Worm (Caenorhabditis elegans) whole organism, L1 larva: ENCODE measurements around the gene E02H4.6.
A peak's percentile ranks its signal among the peaks of the same experiment; 100 is the strongest.

Source experiments
- C16A3.4 ChIP-seq: fragments of 150-350 bp; optimal IDR thresholded peaks from 2 replicates; lab custom pipeline; 2014; ENCODE audit warnings: missing biosample characterization, missing genetic modification characterization
- F16B12.6 ChIP-seq: fragments of 150-350 bp; optimal IDR thresholded peaks from 2 replicates; lab custom pipeline; 2014; ENCODE audit warnings: missing biosample characterization, missing genetic modification characterization
- Y116A8C.19 ChIP-seq: sonication (generic microtip); optimal IDR thresholded peaks from 2 replicates; lab custom pipeline; 2016; ENCODE audit warnings: missing compliant biosample characterization, missing genetic modification characterization, borderline replicate concordance
- aly-2 ChIP-seq: fragments of 150-350 bp; optimal IDR thresholded peaks from 2 replicates; lab custom pipeline; 2014; ENCODE audit warnings: missing biosample characterization, missing genetic modification characterization
- blmp-1 ChIP-seq: fragments of 150-350 bp; optimal IDR thresholded peaks from 2 replicates; lab custom pipeline; 2014; ENCODE audit warnings: missing biosample characterization, missing genetic modification characterization
- ceh-88 ChIP-seq: fragments of 200-800 bp; sonication (Bioruptor generic); IDR thresholded peaks from 2 replicates; pipeline ENCODE4 v1.3.6; 2022; ENCODE audit warnings: missing genetic modification characterization, missing compliant biosample characterization
- ceh-90 ChIP-seq: sonication (generic microtip); optimal IDR thresholded peaks from 2 replicates; lab custom pipeline; 2016; ENCODE audit warnings: missing genetic modification characterization, missing compliant biosample characterization
- dsc-1 ChIP-seq: sonication (generic microtip); optimal IDR thresholded peaks from 2 replicates; lab custom pipeline; 2016; ENCODE audit warnings: mild to moderate bottlenecking, missing genetic modification characterization, missing compliant biosample characterization
- egl-13 ChIP-seq: sonication (generic microtip); optimal IDR thresholded peaks from 2 replicates; lab custom pipeline; 2016; ENCODE audit warnings: missing genotype, missing genetic modification reagents, missing genetic modification characterization, missing compliant biosample characterization
- elt-2 ChIP-seq: sonication (generic microtip); optimal IDR thresholded peaks from 2 replicates; lab custom pipeline; 2016; ENCODE audit warnings: missing genetic modification characterization, mild to moderate bottlenecking, inconsistent platforms, missing compliant biosample characterization, missing genetic modification reagents
- ets-5 ChIP-seq: fragments of 200-800 bp; sonication (Bioruptor generic); IDR thresholded peaks from 2 replicates; pipeline ENCODE4 v1.3.6; 2022; ENCODE audit warnings: missing genetic modification characterization, missing compliant biosample characterization
- fkh-10 ChIP-seq: sonication (generic microtip); optimal IDR thresholded peaks from 2 replicates; lab custom pipeline; 2017; ENCODE audit warnings: missing biosample characterization, missing genetic modification reagents, missing genetic modification characterization
- fkh-4 ChIP-seq: sonication (generic microtip); optimal IDR thresholded peaks from 2 replicates; lab custom pipeline; 2016; ENCODE audit warnings: missing compliant biosample characterization, missing genetic modification characterization, borderline replicate concordance
- lir-3 ChIP-seq: sonication (generic microtip); optimal IDR thresholded peaks from 2 replicates; lab custom pipeline; 2016; ENCODE audit warnings: mild to moderate bottlenecking, missing genetic modification characterization, moderate library complexity, missing compliant biosample characterization; ENCODE audit not compliant: poor library complexity
- lsy-2 ChIP-seq, 2 experiments: fragments of 150-350 bp; optimal IDR thresholded peaks; 2 replicates each; lab custom pipeline; 2014; ENCODE audit warnings: missing biosample characterization in 2 of 2, missing genetic modification characterization in 2 of 2
- mdl-1 ChIP-seq, 2 experiments: fragments of 150-350 bp; optimal IDR thresholded peaks; 2 replicates each; lab custom pipeline; 2014 to 2017; ENCODE audit warnings: missing biosample characterization in 2 of 2, missing genetic modification characterization in 2 of 2, inconsistent platforms in 1 of 2
- mep-1 ChIP-seq: fragments of 150-350 bp; optimal IDR thresholded peaks from 2 replicates; lab custom pipeline; 2014; ENCODE audit warnings: missing biosample characterization, missing genetic modification characterization
- nhr-12 ChIP-seq: sonication (generic microtip); optimal IDR thresholded peaks from 2 replicates; lab custom pipeline; 2017; ENCODE audit warnings: missing biosample characterization, missing genetic modification characterization
- nhr-20 ChIP-seq: sonication (generic microtip); optimal IDR thresholded peaks from 2 replicates; lab custom pipeline; 2016; ENCODE audit warnings: mild to moderate bottlenecking, missing genetic modification characterization, missing compliant biosample characterization
- nhr-28 ChIP-seq: fragments of 150-350 bp; optimal IDR thresholded peaks from 2 replicates; lab custom pipeline; 2014; ENCODE audit warnings: missing biosample characterization, missing genetic modification characterization
- nhr-71 ChIP-seq: sonication (generic microtip); optimal IDR thresholded peaks from 2 replicates; lab custom pipeline; 2016; ENCODE audit warnings: mild to moderate bottlenecking, missing genetic modification characterization, moderate library complexity, missing compliant biosample characterization
- nhr-77 ChIP-seq: fragments of 150-350 bp; optimal IDR thresholded peaks from 2 replicates; lab custom pipeline; 2014; ENCODE audit warnings: missing biosample characterization, missing genetic modification characterization
- nhr-90 ChIP-seq: sonication (generic microtip); optimal IDR thresholded peaks from 2 replicates; lab custom pipeline; 2016; ENCODE audit warnings: mild to moderate bottlenecking, missing genetic modification characterization, missing compliant biosample characterization; ENCODE audit not compliant: poor library complexity
- pqm-1 ChIP-seq: sonication (generic microtip); optimal IDR thresholded peaks from 3 replicates; lab custom pipeline; 2017; ENCODE audit warnings: missing biosample characterization, missing genetic modification characterization
- rnt-1 ChIP-seq: sonication (generic microtip); optimal IDR thresholded peaks from 2 replicates; lab custom pipeline; 2016; ENCODE audit warnings: mild to moderate bottlenecking, missing genetic modification characterization, moderate library complexity, missing compliant biosample characterization
- snpc-4 ChIP-seq: fragments of 150-350 bp; optimal IDR thresholded peaks from 2 replicates; lab custom pipeline; 2014; ENCODE audit warnings: missing biosample characterization, missing genetic modification characterization
- snu-23 ChIP-seq: sonication (generic microtip); optimal IDR thresholded peaks from 2 replicates; lab custom pipeline; 2016; ENCODE audit warnings: missing genetic modification characterization, missing compliant biosample characterization
- sptf-1 ChIP-seq: fragments of 150-350 bp; optimal IDR thresholded peaks from 2 replicates; lab custom pipeline; 2014; ENCODE audit warnings: missing biosample characterization, missing genetic modification characterization
- sup-37 ChIP-seq: fragments of 200-800 bp; sonication (Bioruptor generic); optimal IDR thresholded peaks from 2 replicates; lab custom pipeline; 2018; ENCODE audit warnings: mild to moderate bottlenecking, missing genetic modification characterization, missing compliant biosample characterization
- swsn-7 ChIP-seq: sonication (generic microtip); optimal IDR thresholded peaks from 2 replicates; lab custom pipeline; 2016; ENCODE audit warnings: missing genetic modification characterization, missing compliant biosample characterization
- tbx-2 ChIP-seq: sonication (generic microtip); optimal IDR thresholded peaks from 2 replicates; lab custom pipeline; 2016; ENCODE audit warnings: missing genetic modification characterization, missing compliant biosample characterization
- xbp-1 ChIP-seq: sonication (generic microtip); optimal IDR thresholded peaks from 2 replicates; lab custom pipeline; 2016; ENCODE audit warnings: missing genetic modification characterization, missing compliant biosample characterization
- ztf-11 ChIP-seq, 2 experiments: sonication (generic microtip); optimal IDR thresholded peaks; 2 replicates each; lab custom pipeline; 2016 to 2017; ENCODE audit warnings: missing genetic modification characterization in 2 of 2, missing biosample characterization in 1 of 2, missing compliant biosample characterization in 1 of 2
- ztf-4 ChIP-seq: fragments of 150-350 bp; optimal IDR thresholded peaks from 2 replicates; lab custom pipeline; 2014; ENCODE audit warnings: missing biosample characterization, missing genetic modification characterization

The E02H4.6 gene

ce11 chrX:14236121-14236824 is 15.7 kb downstream of the E02H4.6 start:
- TF ChIP-seq elt-2 (tag; lab: Kevin White, UChicago) (no peak), lsy-2 (tag; optimal IDR thresholded peaks at IDR 0.05; lab: Kevin White, UChicago) (no peak), pqm-1 (no peak), blmp-1 (tag; lab: Kevin White, UChicago) (no peak), lir-3 (tag; lab: Kevin White, UChicago) (no peak), ceh-90 (tag; lab: Kevin White, UChicago) (no peak), sptf-1 (tag; lab: Kevin White, UChicago) (no peak), ets-5 (no peak), rnt-1 (no peak), C16A3.4 (tag; lab: Kevin White, UChicago) (no peak), snu-23 (no peak), swsn-7 (tag; lab: Kevin White, UChicago) (no peak), F16B12.6 (tag; lab: Kevin White, UChicago) (no peak)
- TF ChIP-seq, all 84 proteins: peak for 0

DNA sequence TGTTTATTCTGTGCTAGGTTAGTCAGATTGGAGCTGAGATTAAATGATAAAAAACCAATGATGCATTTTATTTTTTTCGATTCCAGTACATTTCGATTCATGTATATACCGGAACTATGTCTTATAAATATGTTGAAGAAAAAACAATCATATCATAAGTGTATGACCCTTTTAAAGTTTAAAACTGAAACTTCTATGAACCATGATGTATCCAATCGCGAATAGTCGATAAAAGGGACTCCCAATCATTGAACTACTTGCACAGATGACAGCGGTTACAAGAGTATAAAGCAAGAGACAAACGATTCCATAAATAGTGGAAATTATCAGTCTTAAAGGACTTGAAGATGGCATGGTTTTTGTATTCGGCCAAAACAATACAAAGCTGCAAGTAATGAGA is 17.0 kb downstream of the E02H4.6 start, which contains the start of gene srg-37:
Gene srg-37, minus strand, starts transcription at position 101 of the 400 bp plus-strand sequence.
- TF ChIP-seq dsc-1 (tag; lab: Kevin White, UChicago) (no peak), aly-2 (tag; lab: Kevin White, UChicago) (no peak), ztf-11 (tag; optimal IDR thresholded peaks at IDR 0.05; lab: Kevin White, UChicago) (no peak), xbp-1 (tag; lab: Kevin White, UChicago) (no peak), egl-13 (tag; lab: Kevin White, UChicago) (no peak), nhr-28 (tag; lab: Kevin White, UChicago) (no peak), ceh-90 (tag; lab: Kevin White, UChicago) (no peak), nhr-77 (no peak), Y116A8C.19 (tag; lab: Kevin White, UChicago) (no peak), mep-1 (no peak), fkh-4 (tag; lab: Kevin White, UChicago) (no peak)

DNA sequence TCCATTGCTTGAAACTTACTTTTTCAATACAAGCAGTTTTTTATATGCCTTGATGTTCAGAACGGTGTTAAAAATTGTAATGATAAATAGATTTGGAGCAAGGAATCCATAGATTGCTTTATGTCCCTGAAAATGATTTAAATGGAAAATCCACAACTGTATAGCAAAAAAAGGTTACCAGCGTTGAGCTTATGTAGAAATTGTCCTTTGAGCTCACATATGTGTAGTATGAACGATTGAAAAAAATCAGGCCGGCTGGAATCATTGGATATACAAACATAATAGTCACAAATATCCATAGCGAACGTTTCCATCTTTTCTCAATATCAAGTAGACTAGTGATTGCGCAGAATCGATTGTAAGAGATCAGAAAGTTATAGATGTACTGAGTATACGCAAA is 17.6 kb downstream of the E02H4.6 start, which contains the start of gene srg-36:
Gene srg-36, minus strand, starts transcription at position 101 of the 400 bp plus-strand sequence.
- TF ChIP-seq nhr-71 (tag; lab: Kevin White, UChicago) (no peak), sup-37 (no peak), ceh-88 (no peak), ztf-11 (tag; optimal IDR thresholded peaks at IDR 0.05; lab: Kevin White, UChicago) (no peak), nhr-12 (tag; lab: Kevin White, UChicago) (no peak)

DNA sequence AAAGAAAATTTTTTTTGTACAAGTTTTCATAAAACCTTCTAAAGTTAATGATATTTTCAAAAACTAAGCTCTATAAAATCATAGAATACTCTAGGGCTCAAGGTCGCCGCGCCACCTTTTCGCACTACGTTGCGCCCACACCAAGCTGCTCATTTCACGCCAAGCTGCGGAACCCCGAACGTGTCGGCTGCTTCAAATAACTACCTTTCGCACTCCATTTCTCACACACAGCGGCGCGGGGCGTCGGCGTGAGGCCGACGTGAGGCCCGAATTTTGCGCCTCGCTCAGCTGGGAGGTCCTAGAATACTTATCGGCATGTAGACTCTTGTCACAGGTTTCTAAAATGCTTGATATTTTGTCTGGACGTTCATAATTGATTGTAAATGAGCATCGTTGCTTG is 20.0 kb downstream of the E02H4.6 start:
- TF ChIP-seq tbx-2 (tag; lab: Kevin White, UChicago), result no peak
- TF ChIP-seq fkh-10 (GFP tag; lab: Kevin White, UChicago), result no peak
- TF ChIP-seq ztf-4, result no peak
- no peak for TF ChIP-seq nhr-77
- TF ChIP-seq, all 84 proteins: peak for 0

ce11 chrX:14228764-14229163 is 23.2 kb downstream of the E02H4.6 start:
- TF ChIP-seq mdl-1 (tag; optimal IDR thresholded peaks at IDR 0.05; lab: Kevin White, UChicago) (no peak), tbx-2 (tag; lab: Kevin White, UChicago) (no peak), Y116A8C.19 (tag; lab: Kevin White, UChicago) (no peak), nhr-12 (tag; lab: Kevin White, UChicago) (no peak), nhr-90 (tag; lab: Kevin White, UChicago) (peak; percentile 16), snpc-4 (no peak), nhr-20 (tag; lab: Kevin White, UChicago) (peak; percentile 11)
